Worm (Caenorhabditis elegans) whole organism, L4 larva: ENCODE measurements around the gene chhy-1.

Experiments
- D1046.2 ChIP-seq: fragments of 200-800 bp; sonication (Bioruptor generic); IDR thresholded peaks from 2 replicates; pipeline ENCODE4 v1.3.6; 2022; ENCODE audit warnings: missing genetic modification characterization, missing compliant biosample characterization
- F44E2.7 ChIP-seq: fragments of 200-800 bp; sonication (Bioruptor generic); IDR thresholded peaks from 2 replicates; pipeline ENCODE4 v2.1.2; 2022; ENCODE audit warnings: missing genetic modification characterization, missing compliant biosample characterization
- dpl-1 ChIP-seq: fragments of 150-350 bp; optimal IDR thresholded peaks from 2 replicates; lab custom pipeline; 2014; ENCODE audit warnings: missing biosample characterization, missing genetic modification reagents, missing genetic modification characterization
- egl-27 ChIP-seq: sonication (generic microtip); optimal IDR thresholded peaks from 3 replicates; lab custom pipeline; 2017; ENCODE audit warnings: missing biosample characterization, missing genetic modification reagents, missing genetic modification characterization
- fos-1 ChIP-seq: fragments of 150-350 bp; optimal IDR thresholded peaks from 2 replicates; lab custom pipeline; 2014; ENCODE audit warnings: missing biosample characterization, missing genetic modification characterization
- lin-15B ChIP-seq: fragments of 150-350 bp; sonication (generic microtip); optimal IDR thresholded peaks from 3 replicates; lab custom pipeline; 2014; ENCODE audit warnings: missing biosample characterization, missing genetic modification characterization
- mdl-1 ChIP-seq, 2 experiments: fragments of 150-350 bp in 1 of 2; sonication (generic microtip) in 1 of 2; optimal IDR thresholded peaks; 2 replicates each; lab custom pipeline; 2014 to 2017; ENCODE audit warnings: missing biosample characterization in 2 of 2, missing genetic modification characterization in 2 of 2
- mxl-2 ChIP-seq: fragments of 200-800 bp; sonication (Bioruptor generic); conservative IDR thresholded peaks from 2 replicates; pipeline ENCODE4 v1.3.6; 2022; ENCODE audit warnings: missing genetic modification reagents, missing genetic modification characterization, missing compliant biosample characterization
- spr-3 ChIP-seq: fragments of 200-800 bp; sonication (Bioruptor generic); optimal IDR thresholded peaks from 2 replicates; lab custom pipeline; 2018; ENCODE audit warnings: mild to moderate bottlenecking, missing genetic modification characterization, missing compliant biosample characterization
- tag-97 ChIP-seq: fragments of 200-800 bp; sonication (Bioruptor generic); IDR thresholded peaks from 2 replicates; pipeline ENCODE4 v1.3.6; 2022; ENCODE audit warnings: missing genetic modification characterization, missing compliant biosample characterization

ce11 chrII:8621883-8622282, 4.5 kb upstream of the chhy-1 start, which contains the start of gene T22C8.3:
- TF ChIP-seq egl-27, result no peak
- no peak for TF ChIP-seq mxl-2 (GFP tag; lab: Robert Waterston, UW)
- no peak for TF ChIP-seq tag-97 (GFP tag; lab: Robert Waterston, UW)
- no peak for TF ChIP-seq F44E2.7 (GFP tag; lab: Robert Waterston, UW)
- no peak for TF ChIP-seq spr-3
- no peak for TF ChIP-seq lin-15B (tag; lab: Kevin White, UChicago)
- no peak for TF ChIP-seq D1046.2 (GFP tag; lab: Robert Waterston, UW)
- no peak for TF ChIP-seq dpl-1
- no peak for TF ChIP-seq fos-1 (tag; lab: Kevin White, UChicago)
- no peak for TF ChIP-seq mdl-1 (tag; optimal IDR thresholded peaks at IDR 0.05; lab: Kevin White, UChicago)
